Fruit fly (Drosophila melanogaster): ENCODE data around the gene CG34303.

dm6 chr3R:10144103-10144998 lies 7.3 kb downstream of the CG34303 start, which contains the start of the genes TAF1B and Invadolysin:
- TF ChIP-seq Hnf4 (GFP tag; optimal IDR thresholded peaks at IDR 0.05) (peak; percentile 76), dmrt93B (GFP tag; optimal IDR thresholded peaks at IDR 0.05) (peak; percentile 16), psq (GFP tag; optimal IDR thresholded peaks at IDR 0.05) (no peak), pan (optimal IDR thresholded peaks at IDR 0.05) (no peak), tai (GFP tag; optimal IDR thresholded peaks at IDR 0.05) (peak; percentile 79), brk (GFP tag; optimal IDR thresholded peaks at IDR 0.05) (peak; percentile 90), rgr (GFP tag; optimal IDR thresholded peaks at IDR 0.05) (peak; percentile 41), HLH106 (tag; optimal IDR thresholded peaks at IDR 0.05) (peak; percentile 49), Jra (GFP tag; optimal IDR thresholded peaks at IDR 0.05) (peak; percentile 71), Vsx2 (GFP tag; optimal IDR thresholded peaks at IDR 0.05; ENCODE audit: partially characterized antibody) (no peak), sv (GFP tag; optimal IDR thresholded peaks at IDR 0.05) (peak; percentile 44), Abd-B (GFP tag; optimal IDR thresholded peaks at IDR 0.05) (no peak)
